Worm (Caenorhabditis elegans) whole organism, mixed stage, embryonic: Measurements from ENCODE around the gene cpt-6.

Experiments used
- M03D4.4 ChIP-seq: sonication (generic microtip); optimal IDR thresholded peaks from 2 replicates; lab custom pipeline; 2017; ENCODE audit warnings: mild to moderate bottlenecking, missing genetic modification characterization, missing compliant biosample characterization
- ceh-39 ChIP-seq: fragments of 150-350 bp; optimal IDR thresholded peaks from 2 replicates; lab custom pipeline; 2014; ENCODE audit warnings: missing biosample characterization, missing genetic modification characterization
- ceh-43 ChIP-seq: fragments of 200-800 bp; sonication (Bioruptor generic); optimal IDR thresholded peaks from 2 replicates; lab custom pipeline; 2018; ENCODE audit warnings: mild to moderate bottlenecking, missing genetic modification characterization, moderate library complexity, missing compliant biosample characterization
- ceh-83 ChIP-seq: fragments of 200-800 bp; sonication (Bioruptor generic); optimal IDR thresholded peaks from 2 replicates; lab custom pipeline; 2018; ENCODE audit warnings: mild to moderate bottlenecking, missing genetic modification characterization, missing compliant biosample characterization
- ces-1 ChIP-seq: fragments of 150-350 bp; optimal IDR thresholded peaks from 2 replicates; lab custom pipeline; 2014; ENCODE audit warnings: missing biosample characterization, missing genetic modification reagents, missing genetic modification characterization
- elt-1 ChIP-seq: sonication (generic microtip); optimal IDR thresholded peaks from 2 replicates; lab custom pipeline; 2017; ENCODE audit warnings: missing genetic modification characterization, mild to moderate bottlenecking, missing compliant biosample characterization, antibody characterized with exemption, moderate library complexity, borderline replicate concordance; ENCODE audit not compliant: insufficient read depth
- elt-3 ChIP-seq: fragments of 150-350 bp; optimal IDR thresholded peaks from 2 replicates; lab custom pipeline; 2014; ENCODE audit warnings: missing biosample characterization, missing genetic modification characterization
- flh-1 ChIP-seq: fragments of 200-800 bp; sonication (Bioruptor generic); optimal IDR thresholded peaks from 2 replicates; lab custom pipeline; 2018; ENCODE audit warnings: mild to moderate bottlenecking, missing genetic modification characterization, moderate library complexity, missing compliant biosample characterization
- hlh-1 ChIP-seq: fragments of 150-350 bp; optimal IDR thresholded peaks from 2 replicates; lab custom pipeline; 2014; ENCODE audit warnings: missing biosample characterization, missing genetic modification reagents, missing genetic modification characterization
- lin-13 ChIP-seq: fragments of 150-350 bp; optimal IDR thresholded peaks from 2 replicates; lab custom pipeline; 2014; ENCODE audit warnings: missing biosample characterization, missing genetic modification characterization
- lin-32 ChIP-seq: fragments of 200-800 bp; sonication (Bioruptor generic); optimal IDR thresholded peaks from 2 replicates; lab custom pipeline; 2018; ENCODE audit warnings: mild to moderate bottlenecking, missing genetic modification characterization, missing compliant biosample characterization
- lsy-2 ChIP-seq: fragments of 150-350 bp; optimal IDR thresholded peaks from 2 replicates; lab custom pipeline; 2014; ENCODE audit warnings: missing biosample characterization, missing genetic modification characterization
- mab-5 ChIP-seq: fragments of 150-350 bp; optimal IDR thresholded peaks from 2 replicates; lab custom pipeline; 2014; ENCODE audit warnings: missing biosample characterization, missing genetic modification characterization
- mep-1 ChIP-seq: fragments of 150-350 bp; optimal IDR thresholded peaks from 2 replicates; lab custom pipeline; 2017; ENCODE audit warnings: missing biosample characterization, missing genetic modification reagents, missing genetic modification characterization, inconsistent platforms
- mls-2 ChIP-seq: sonication (generic microtip); optimal IDR thresholded peaks from 2 replicates; lab custom pipeline; 2016; ENCODE audit warnings: mild to moderate bottlenecking, missing genetic modification characterization, moderate library complexity, missing compliant biosample characterization
- nhr-12 ChIP-seq: fragments of 150-350 bp; optimal IDR thresholded peaks from 2 replicates; lab custom pipeline; 2014; ENCODE audit warnings: missing biosample characterization, missing genetic modification characterization
- nhr-2 ChIP-seq: fragments of 150-350 bp; optimal IDR thresholded peaks from 2 replicates; lab custom pipeline; 2014; ENCODE audit warnings: missing biosample characterization, missing genetic modification characterization
- nhr-237 ChIP-seq: fragments of 150-350 bp; optimal IDR thresholded peaks from 2 replicates; lab custom pipeline; 2014; ENCODE audit warnings: missing biosample characterization, missing genetic modification characterization
- nhr-28 ChIP-seq: fragments of 150-350 bp; optimal IDR thresholded peaks from 2 replicates; lab custom pipeline; 2014; ENCODE audit warnings: missing biosample characterization, missing genetic modification characterization
- nhr-76 ChIP-seq: sonication (generic microtip); optimal IDR thresholded peaks from 2 replicates; lab custom pipeline; 2017; ENCODE audit warnings: missing biosample characterization, missing genetic modification characterization
- pha-4 ChIP-seq: fragments of 150-350 bp; optimal IDR thresholded peaks from 2 replicates; lab custom pipeline; 2018; ENCODE audit warnings: missing biosample characterization, missing genetic modification reagents, missing genetic modification characterization
- sem-2 ChIP-seq: fragments of 200-800 bp; sonication (Bioruptor generic); optimal IDR thresholded peaks from 2 replicates; lab custom pipeline; 2018; ENCODE audit warnings: mild to moderate bottlenecking, missing genetic modification characterization, missing compliant biosample characterization
- snpc-4 ChIP-seq: fragments of 150-350 bp; optimal IDR thresholded peaks from 2 replicates; lab custom pipeline; 2014; ENCODE audit warnings: missing biosample characterization, missing genetic modification characterization
- unc-120 ChIP-seq: sonication (generic microtip); optimal IDR thresholded peaks from 2 replicates; lab custom pipeline; 2017; ENCODE audit warnings: missing genetic modification characterization, missing compliant biosample characterization; ENCODE audit not compliant: poor library complexity, severe bottlenecking
- unc-39 ChIP-seq: fragments of 150-350 bp; optimal IDR thresholded peaks from 2 replicates; lab custom pipeline; 2014; ENCODE audit warnings: missing biosample characterization, missing genetic modification characterization
- unc-62 ChIP-seq: fragments of 150-350 bp; optimal IDR thresholded peaks from 2 replicates; lab custom pipeline; 2014; ENCODE audit warnings: missing biosample characterization, missing genetic modification reagents, missing genetic modification characterization
- zip-8 ChIP-seq: fragments of 150-350 bp; optimal IDR thresholded peaks from 2 replicates; lab custom pipeline; 2014; ENCODE audit warnings: missing biosample characterization, missing genetic modification characterization
- ztf-11 ChIP-seq: fragments of 150-350 bp; optimal IDR thresholded peaks from 2 replicates; lab custom pipeline; 2014; ENCODE audit warnings: missing biosample characterization, missing genetic modification characterization

cpt-6 gene

DNA sequence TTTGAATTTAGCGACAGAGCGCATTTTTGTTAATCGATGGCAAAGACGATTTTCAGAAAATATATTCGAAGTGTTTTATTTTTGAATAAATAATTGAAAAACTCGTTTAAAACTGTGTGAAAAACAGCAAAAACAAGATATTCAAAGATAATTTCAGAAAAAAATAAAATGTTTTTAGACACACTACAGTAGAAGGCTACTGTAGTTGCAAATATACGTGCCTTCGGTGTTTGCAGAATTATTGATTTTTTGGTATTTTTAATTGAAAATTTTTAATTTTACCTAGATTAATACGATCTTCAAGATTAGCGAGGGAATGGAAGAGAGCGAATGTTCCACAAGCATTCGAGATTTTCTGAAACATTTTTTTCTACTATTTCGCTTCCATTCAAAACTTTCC, 16.9 kb upstream of the cpt-6 start:
- no peak for TF ChIP-seq lsy-2 (tag; lab: Kevin White, UChicago)
- no peak for TF ChIP-seq elt-1 (tag; lab: Kevin White, UChicago)
- TF ChIP-seq hlh-1 (tag; lab: Kevin White, UChicago): no peak
- no peak for TF ChIP-seq nhr-12 (tag; lab: Kevin White, UChicago)
- no peak for TF ChIP-seq M03D4.4 (tag; lab: Kevin White, UChicago)
- TF ChIP-seq snpc-4 (tag; lab: Kevin White, UChicago): no peak
- no peak for TF ChIP-seq ceh-43

DNA sequence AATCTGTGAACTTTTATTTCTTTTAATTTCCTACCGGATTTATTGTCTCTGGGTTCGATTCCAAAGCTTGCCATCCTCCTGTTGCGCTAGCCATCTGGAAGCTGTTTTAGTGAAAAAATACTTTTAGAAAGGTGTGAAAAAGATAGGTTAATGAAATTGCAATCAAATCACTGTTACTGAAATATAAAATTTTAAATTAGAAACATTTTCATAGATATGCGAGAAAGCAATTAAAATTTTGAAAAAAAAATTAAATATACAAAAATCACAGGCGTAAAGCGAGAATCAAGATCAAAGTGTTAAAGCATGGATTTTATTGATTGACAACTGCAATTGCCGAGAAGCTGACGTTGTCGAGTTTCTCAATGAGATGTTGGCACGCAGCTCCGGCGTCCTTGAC, 16.0 kb upstream of the cpt-6 start, which contains the start of gene ubh-2:
TSS of gene ubh-2 (minus strand) at position 101 of the 400 bp plus-strand sequence.
- no peak for TF ChIP-seq hlh-1 (tag; lab: Kevin White, UChicago)
- no peak for TF ChIP-seq mab-5 (tag; lab: Kevin White, UChicago)
- TF ChIP-seq ceh-83 (GFP tag; lab: Kevin White, UChicago): no peak
- no peak for TF ChIP-seq flh-1
- TF ChIP-seq lin-32: no peak
- TF ChIP-seq unc-120 (tag; lab: Kevin White, UChicago): no peak
- no peak for TF ChIP-seq mls-2
- no peak for TF ChIP-seq nhr-237
- no peak for TF ChIP-seq nhr-28

ce11 chrV:6508703-6509102, 15.0 kb upstream of the cpt-6 start, which contains the start of gene ubh-3:
ubh-3 (minus strand) TSS chrV:6508803.
- no peak for TF ChIP-seq ces-1
- no peak for TF ChIP-seq unc-62 (GFP tag; lab: Kevin White, UChicago)
- TF ChIP-seq nhr-28: no peak
- TF ChIP-seq ceh-39 (tag; lab: Kevin White, UChicago): no peak
- TF ChIP-seq nhr-2 (tag; lab: Kevin White, UChicago): no peak
- no peak for TF ChIP-seq pha-4 (tag; lab: Kevin White, UChicago)
- no peak for TF ChIP-seq lin-13 (tag; lab: Kevin White, UChicago)
- no peak for TF ChIP-seq unc-39
- TF ChIP-seq elt-3 (tag; lab: Kevin White, UChicago): no peak
- TF ChIP-seq ztf-11 (tag; lab: Kevin White, UChicago): no peak
- no peak for TF ChIP-seq hlh-1 (tag; lab: Kevin White, UChicago)

ce11 chrV:6506238-6506956, 12.7 kb upstream of the cpt-6 start:
- TF ChIP-seq ceh-43: no peak
- no peak for TF ChIP-seq zip-8 (tag; lab: Kevin White, UChicago)
- no peak for TF ChIP-seq snpc-4 (tag; lab: Kevin White, UChicago)
- TF ChIP-seq unc-62 (GFP tag; lab: Kevin White, UChicago): no peak
- no peak for TF ChIP-seq unc-120 (tag; lab: Kevin White, UChicago)
- no peak for TF ChIP-seq sem-2 (GFP tag; lab: Kevin White, UChicago)
- no peak for TF ChIP-seq nhr-76 (tag; lab: Kevin White, UChicago)
- TF ChIP-seq ztf-11 (tag; lab: Kevin White, UChicago): no peak
- TF ChIP-seq, all 35 proteins: peak for 0

- TF ChIP-seq lsy-2 (tag; lab: Kevin White, UChicago) (no peak), hlh-1 (tag; lab: Kevin White, UChicago) (no peak), mep-1 (no peak), elt-1 (tag; lab: Kevin White, UChicago) (no peak), mab-5 (tag; lab: Kevin White, UChicago) (no peak), ztf-11 (tag; lab: Kevin White, UChicago) (no peak), unc-62 (GFP tag; lab: Kevin White, UChicago) (no peak)
Measured at ce11 chrV:6505339-6505811, 11.7 kb upstream of the cpt-6 start, which contains the start of gene W01A11.7. W01A11.7 (minus strand) TSS chrV:6505389.
